Fruit fly (Drosophila melanogaster) whole organism, prepupa: ENCODE results near the gene CG7879.
A peak's percentile ranks its signal among the peaks of the same experiment; 100 is the strongest.

ENCODE experiments used
- Blimp-1 ChIP-seq: fragments of 200-800 bp; sonication (Bioruptor generic); optimal IDR thresholded peaks from 3 replicates; lab custom pipeline; 2017; ENCODE audit warnings: missing biosample characterization, missing genetic modification characterization, mild to moderate bottlenecking, moderate library complexity, missing genetic modification reagents
- CG10669 ChIP-seq: fragments of 200-800 bp; sonication (Bioruptor generic); optimal IDR thresholded peaks from 3 replicates; lab custom pipeline; 2018; ENCODE audit warnings: missing biosample characterization, mild to moderate bottlenecking, missing genetic modification characterization, moderate library complexity
- CG11294 ChIP-seq: fragments of 200-800 bp; sonication (Bioruptor generic); IDR thresholded peaks from 2 replicates; pipeline ENCODE4 v1.3.6; 2022; ENCODE audit warnings: missing biosample characterization, missing genetic modification characterization
- CG11762 ChIP-seq: fragments of 200-800 bp; sonication (Bioruptor generic); optimal IDR thresholded peaks from 3 replicates; lab custom pipeline; 2016; ENCODE audit warnings: missing biosample characterization, missing genetic modification characterization; ENCODE audit not compliant: insufficient read depth
- CG15336 ChIP-seq: fragments of 200-800 bp; sonication (Bioruptor generic); IDR thresholded peaks from 2 replicates; pipeline ENCODE4 v1.3.6; 2022; ENCODE audit warnings: missing biosample characterization, missing genetic modification characterization
- CG1621 ChIP-seq: fragments of 200-800 bp; sonication (Bioruptor generic); optimal IDR thresholded peaks from 3 replicates; lab custom pipeline; 2018; ENCODE audit warnings: missing biosample characterization, mild to moderate bottlenecking, missing genetic modification characterization
- CG16779 ChIP-seq: fragments of 200-800 bp; sonication (Bioruptor generic); optimal IDR thresholded peaks from 3 replicates; lab custom pipeline; 2017; ENCODE audit warnings: missing biosample characterization, mild to moderate bottlenecking, missing genetic modification characterization
- CG31627 ChIP-seq: fragments of 200-800 bp; sonication (Bioruptor generic); optimal IDR thresholded peaks from 3 replicates; lab custom pipeline; 2016; ENCODE audit warnings: missing biosample characterization, missing genetic modification characterization
- CG32006 ChIP-seq: fragments of 200-800 bp; sonication (Bioruptor generic); optimal IDR thresholded peaks from 3 replicates; lab custom pipeline; 2017; ENCODE audit warnings: missing biosample characterization, mild to moderate bottlenecking, missing genetic modification characterization
- CG34406 ChIP-seq: fragments of 200-800 bp; sonication (Bioruptor generic); optimal IDR thresholded peaks from 3 replicates; lab custom pipeline; 2016; ENCODE audit warnings: missing biosample characterization, missing genetic modification characterization
- CG4318 ChIP-seq: fragments of 200-800 bp; sonication (Bioruptor generic); optimal IDR thresholded peaks from 3 replicates; lab custom pipeline; 2017; ENCODE audit warnings: missing biosample characterization, mild to moderate bottlenecking, missing genetic modification characterization
- CG6163 ChIP-seq: fragments of 200-800 bp; sonication (Bioruptor generic); IDR thresholded peaks from 3 replicates; pipeline ENCODE4 v1.3.6; 2022; ENCODE audit warnings: missing biosample characterization, missing genetic modification characterization
- CG6276 ChIP-seq: fragments of 200-800 bp; sonication (Bioruptor generic); optimal IDR thresholded peaks from 2 replicates; lab custom pipeline; 2017; ENCODE audit warnings: missing biosample characterization, mild to moderate bottlenecking, missing genetic modification characterization
- CG6792 ChIP-seq: fragments of 200-800 bp; sonication (Bioruptor generic); optimal IDR thresholded peaks from 3 replicates; lab custom pipeline; 2016; ENCODE audit warnings: missing biosample characterization, missing genetic modification characterization
- CG7368 ChIP-seq: fragments of 200-800 bp; sonication (Bioruptor generic); optimal IDR thresholded peaks from 3 replicates; lab custom pipeline; 2016; ENCODE audit warnings: missing biosample characterization, missing genetic modification characterization
- CG8119 ChIP-seq: fragments of 200-800 bp; sonication (Bioruptor generic); IDR thresholded peaks from 3 replicates; pipeline ENCODE4 v1.3.6; 2022; ENCODE audit warnings: missing biosample characterization, missing genetic modification characterization
- CG8632 ChIP-seq: fragments of 200-800 bp; sonication (Bioruptor generic); optimal IDR thresholded peaks from 3 replicates; lab custom pipeline; 2016; ENCODE audit warnings: missing biosample characterization, missing genetic modification characterization
- Eip75B ChIP-seq: fragments of 200-800 bp; sonication (Bioruptor generic); optimal IDR thresholded peaks from 3 replicates; lab custom pipeline; 2016; ENCODE audit warnings: missing biosample characterization, missing genetic modification characterization
- Eip78C ChIP-seq: fragments of 200-800 bp; sonication (Bioruptor generic); peaks from one replicate; lab custom pipeline; 2016; ENCODE audit warnings: missing biosample characterization, missing genetic modification characterization
- Eip93F ChIP-seq: fragments of 200-800 bp; sonication (Bioruptor generic); optimal IDR thresholded peaks from 2 replicates; lab custom pipeline; 2016; ENCODE audit warnings: missing biosample characterization, mild to moderate bottlenecking, missing genetic modification characterization
- Ets21C ChIP-seq: fragments of 200-800 bp; sonication (Bioruptor generic); optimal IDR thresholded peaks from 3 replicates; lab custom pipeline; 2016; ENCODE audit warnings: missing biosample characterization, missing genetic modification characterization
- Gug ChIP-seq: fragments of 200-800 bp; sonication (Bioruptor generic); IDR thresholded peaks from 2 replicates; pipeline ENCODE4 v1.3.6; 2022; ENCODE audit warnings: missing biosample characterization, missing genetic modification characterization
- Hr38 ChIP-seq: sonication (Bioruptor generic); optimal IDR thresholded peaks from 2 replicates; lab custom pipeline; 2016; ENCODE audit warnings: missing biosample characterization, missing genetic modification characterization
- Hr39 ChIP-seq: fragments of 200-800 bp; sonication (Bioruptor generic); optimal IDR thresholded peaks from 2 replicates; lab custom pipeline; 2016; ENCODE audit warnings: missing biosample characterization, missing genetic modification characterization
- Hr4 ChIP-seq: fragments of 200-800 bp; sonication (Bioruptor generic); optimal IDR thresholded peaks from 3 replicates; lab custom pipeline; 2016; ENCODE audit warnings: missing biosample characterization, missing genetic modification characterization
- Lpt ChIP-seq: fragments of 200-800 bp; sonication (Bioruptor generic); optimal IDR thresholded peaks from 3 replicates; lab custom pipeline; 2016; ENCODE audit warnings: missing biosample characterization, missing genetic modification characterization
- Met ChIP-seq: fragments of 200-800 bp; sonication (Bioruptor generic); optimal IDR thresholded peaks from 3 replicates; lab custom pipeline; 2016; ENCODE audit warnings: missing biosample characterization, missing genetic modification characterization
- OdsH ChIP-seq: fragments of 200-800 bp; sonication (Bioruptor generic); optimal IDR thresholded peaks from 3 replicates; lab custom pipeline; 2016; ENCODE audit warnings: missing biosample characterization, missing genetic modification characterization
- Smox ChIP-seq: fragments of 200-800 bp; sonication (Bioruptor generic); optimal IDR thresholded peaks from 3 replicates; lab custom pipeline; 2016; ENCODE audit warnings: missing biosample characterization, missing genetic modification characterization
- Sox102F ChIP-seq: fragments of 200-800 bp; sonication (Bioruptor generic); optimal IDR thresholded peaks from 2 replicates; lab custom pipeline; 2016; ENCODE audit warnings: missing biosample characterization, mild to moderate bottlenecking, missing genetic modification characterization
- Sox14 ChIP-seq: fragments of 200-800 bp; sonication (Bioruptor generic); optimal IDR thresholded peaks from 3 replicates; lab custom pipeline; 2016; ENCODE audit warnings: missing biosample characterization, missing genetic modification characterization
- Sox15 ChIP-seq: fragments of 200-800 bp; sonication (Bioruptor generic); optimal IDR thresholded peaks from 3 replicates; lab custom pipeline; 2016; ENCODE audit warnings: missing biosample characterization, missing genetic modification characterization
- achi ChIP-seq: fragments of 200-800 bp; sonication (Bioruptor generic); optimal IDR thresholded peaks from 3 replicates; lab custom pipeline; 2016; ENCODE audit warnings: missing biosample characterization, missing genetic modification characterization
- acj6 ChIP-seq: fragments of 200-800 bp; sonication (Bioruptor generic); optimal IDR thresholded peaks from 3 replicates; lab custom pipeline; 2016; ENCODE audit warnings: missing biosample characterization, missing genetic modification characterization
- cyc ChIP-seq: fragments of 200-800 bp; sonication (Bioruptor generic); optimal IDR thresholded peaks from 3 replicates; lab custom pipeline; 2016; ENCODE audit warnings: missing biosample characterization, missing genetic modification characterization
- dac ChIP-seq: fragments of 200-800 bp; sonication (Bioruptor generic); optimal IDR thresholded peaks from 2 replicates; lab custom pipeline; 2017; ENCODE audit warnings: missing biosample characterization, mild to moderate bottlenecking, missing genetic modification characterization
- dsx ChIP-seq: fragments of 200-800 bp; optimal IDR thresholded peaks from 3 replicates; lab custom pipeline; 2019; ENCODE audit warnings: missing biosample characterization, mild to moderate bottlenecking, missing genetic modification characterization, moderate library complexity; ENCODE audit not compliant: poor library complexity, severe bottlenecking
- eg ChIP-seq: fragments of 200-800 bp; sonication (Bioruptor generic); IDR thresholded peaks from 3 replicates; pipeline ENCODE4 v1.3.6; 2022; ENCODE audit warnings: missing biosample characterization, missing genetic modification characterization
- esn ChIP-seq: fragments of 200-800 bp; sonication (Bioruptor generic); optimal IDR thresholded peaks from 2 replicates; lab custom pipeline; 2016; ENCODE audit warnings: missing biosample characterization, mild to moderate bottlenecking, missing genetic modification characterization, moderate library complexity
- fd59A ChIP-seq: fragments of 200-800 bp; sonication (Bioruptor generic); optimal IDR thresholded peaks from 2 replicates; lab custom pipeline; 2017; ENCODE audit warnings: missing biosample characterization, mild to moderate bottlenecking, missing genetic modification characterization, missing genetic modification reagents
- fd85E ChIP-seq: fragments of 200-800 bp; sonication (Bioruptor generic); optimal IDR thresholded peaks from 3 replicates; lab custom pipeline; 2016; ENCODE audit warnings: missing biosample characterization, missing genetic modification characterization
- fkh ChIP-seq: fragments of 200-800 bp; sonication (Bioruptor generic); optimal IDR thresholded peaks from 3 replicates; lab custom pipeline; 2017; ENCODE audit warnings: missing biosample characterization, mild to moderate bottlenecking, missing genetic modification characterization, moderate library complexity
- lz ChIP-seq: fragments of 200-800 bp; sonication (Bioruptor generic); optimal IDR thresholded peaks from 3 replicates; lab custom pipeline; 2016; ENCODE audit warnings: missing biosample characterization, missing genetic modification characterization
- salr ChIP-seq, 2 experiments: fragments of 200-800 bp; sonication (Bioruptor generic); optimal IDR thresholded peaks; 3 replicates each; lab custom pipeline; 2016 to 2018; ENCODE audit warnings: missing biosample characterization in 2 of 2, missing genetic modification characterization in 2 of 2, mild to moderate bottlenecking in 1 of 2
- spab ChIP-seq: fragments of 200-800 bp; sonication (Bioruptor generic); optimal IDR thresholded peaks from 2 replicates; lab custom pipeline; 2017; ENCODE audit warnings: missing biosample characterization, mild to moderate bottlenecking, missing genetic modification characterization, missing genetic modification reagents
- svp ChIP-seq: fragments of 200-800 bp; sonication (Bioruptor generic); peaks from one replicate; lab custom pipeline; 2016; ENCODE audit warnings: missing biosample characterization, missing genetic modification characterization
- topi ChIP-seq: fragments of 200-800 bp; sonication (Bioruptor generic); optimal IDR thresholded peaks from 3 replicates; lab custom pipeline; 2016; ENCODE audit warnings: missing biosample characterization, missing genetic modification characterization
- vri ChIP-seq: fragments of 200-800 bp; sonication (Bioruptor generic); optimal IDR thresholded peaks from 3 replicates; lab custom pipeline; 2016; ENCODE audit warnings: missing biosample characterization, mild to moderate bottlenecking, missing genetic modification characterization

CG7879 gene

DNA sequence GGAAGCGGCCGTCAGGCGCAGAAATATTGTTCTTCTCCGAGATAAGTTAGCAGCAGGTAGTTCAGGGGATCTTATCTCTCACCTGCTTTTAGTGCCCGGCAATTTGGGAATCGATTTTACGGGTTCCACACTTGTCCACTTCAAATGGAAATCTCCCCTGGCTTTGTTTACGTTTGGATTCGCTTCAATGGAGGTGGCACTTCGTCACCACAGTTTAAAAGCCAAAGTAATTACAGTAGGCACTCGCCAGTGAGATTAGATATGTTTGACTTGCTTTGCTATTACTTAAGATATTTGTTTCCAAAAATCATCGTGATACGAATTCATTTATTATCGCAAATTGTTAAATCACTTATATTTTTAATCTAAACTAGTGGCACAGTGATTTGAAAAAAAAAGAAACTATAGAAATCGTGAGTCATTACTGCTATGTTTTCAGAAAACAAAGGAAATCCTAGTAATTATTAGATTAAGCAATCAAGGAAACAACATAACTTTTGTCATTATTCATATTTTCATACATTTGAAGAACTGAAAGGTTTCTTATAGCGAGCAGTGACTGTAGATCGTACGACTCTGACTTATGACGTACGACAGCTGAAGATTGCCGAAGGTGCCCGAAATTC is 19.9 kb downstream of the CG7879 start:
- TF ChIP-seq CG16779 (tag; lab: Kevin White, UChicago) (no peak), Sox14 (GFP tag; lab: Kevin White, UChicago) (peak; percentile 50), CG15336 (GFP tag; lab: Robert Waterston, UW) (no peak), fd59A (no peak), CG31627 (GFP tag; lab: Kevin White, UChicago) (peak; percentile 77), dsx (GFP tag; lab: Kevin White, UChicago) (no peak), CG1621 (no peak), dac (no peak), CG11294 (GFP tag; lab: Robert Waterston, UW) (no peak), Smox (GFP tag; lab: Kevin White, UChicago) (peak; percentile 72), Eip75B (GFP tag; lab: Kevin White, UChicago) (peak; percentile 43), CG8632 (GFP tag; lab: Kevin White, UChicago) (peak; percentile 32), esn (peak; percentile 86), Eip78C (GFP tag; lab: Kevin White, UChicago) (peak; percentile 80), Hr38 (GFP tag; lab: Kevin White, UChicago) (no peak), Lpt (no peak), CG6163 (0 out of 3 replicates have a peak, but pooled peaks have one; percentile 15), CG6792 (GFP tag; lab: Kevin White, UChicago) (peak; percentile 56), Sox15 (GFP tag; lab: Kevin White, UChicago) (peak; percentile 37), Blimp-1 (GFP tag; lab: Kevin White, UChicago) (peak; percentile 52), spab (GFP tag; lab: Kevin White, UChicago) (no peak), CG7368 (GFP tag; lab: Kevin White, UChicago) (no peak), Hr4 (GFP tag; lab: Kevin White, UChicago) (peak; percentile 48), eg (GFP tag; lab: Robert Waterston, UW) (no peak), salr (GFP tag; optimal IDR thresholded peaks at IDR 0.05; lab: Kevin White, UChicago) (no peak), fkh (peak; percentile 52), vri (GFP tag; lab: Kevin White, UChicago) (peak; percentile 58), OdsH (GFP tag; lab: Kevin White, UChicago) (no peak), acj6 (peak; percentile 65), fd85E (GFP tag; lab: Kevin White, UChicago) (no peak), lz (peak; percentile 82), CG32006 (GFP tag; lab: Kevin White, UChicago) (peak; percentile 41), CG34406 (peak; percentile 43), topi (GFP tag; lab: Kevin White, UChicago) (peak; percentile 76), CG11762 (no peak), cyc (peak; percentile 67), svp (GFP tag; lab: Kevin White, UChicago) (peak; percentile 95), CG6276 (GFP tag; lab: Kevin White, UChicago) (no peak), Sox102F (GFP tag; lab: Kevin White, UChicago) (peak; percentile 64), Eip93F (GFP tag; lab: Kevin White, UChicago) (peak; percentile 29), Met (GFP tag; lab: Kevin White, UChicago) (peak; percentile 79), Gug (GFP tag; lab: Robert Waterston, UW) (no peak), CG4318 (GFP tag; lab: Kevin White, UChicago) (no peak), Hr39 (GFP tag; lab: Kevin White, UChicago) (peak; percentile 81), CG8119 (no peak), Ets21C (GFP tag; lab: Kevin White, UChicago) (peak; percentile 72), CG10669 (GFP tag; lab: Kevin White, UChicago) (no peak), achi (GFP tag; lab: Kevin White, UChicago) (no peak)
